Worm (Caenorhabditis elegans): ENCODE results near the gene erfa-1.

erfa-1 gene

DNA sequence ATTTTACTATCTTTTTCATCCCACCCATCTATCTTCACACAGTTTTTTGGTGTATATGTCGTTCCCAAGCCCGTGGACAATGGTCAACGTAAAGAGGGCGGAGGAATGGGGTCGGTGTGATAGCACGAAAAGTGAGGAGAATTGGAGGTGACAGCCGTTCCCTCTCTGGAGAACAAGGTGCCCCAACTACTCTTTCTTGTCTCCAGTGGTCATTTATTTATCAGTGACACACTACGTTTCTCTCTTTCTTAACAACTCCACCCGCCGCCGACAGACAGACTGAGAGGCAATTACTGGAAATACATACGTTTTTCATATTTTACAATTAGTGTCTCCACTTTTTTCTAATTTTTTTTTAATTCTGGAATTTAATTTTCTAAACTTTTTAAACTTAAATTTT lies 23.0 kb downstream of the erfa-1 start:
- TF ChIP-seq him-1 (tag; optimal IDR thresholded peaks at IDR 0.05): no peak
- TF ChIP-seq W03F9.2 (tag; optimal IDR thresholded peaks at IDR 0.05): no peak
- no peak for TF ChIP-seq dao-5 (tag; optimal IDR thresholded peaks at IDR 0.05)

DNA sequence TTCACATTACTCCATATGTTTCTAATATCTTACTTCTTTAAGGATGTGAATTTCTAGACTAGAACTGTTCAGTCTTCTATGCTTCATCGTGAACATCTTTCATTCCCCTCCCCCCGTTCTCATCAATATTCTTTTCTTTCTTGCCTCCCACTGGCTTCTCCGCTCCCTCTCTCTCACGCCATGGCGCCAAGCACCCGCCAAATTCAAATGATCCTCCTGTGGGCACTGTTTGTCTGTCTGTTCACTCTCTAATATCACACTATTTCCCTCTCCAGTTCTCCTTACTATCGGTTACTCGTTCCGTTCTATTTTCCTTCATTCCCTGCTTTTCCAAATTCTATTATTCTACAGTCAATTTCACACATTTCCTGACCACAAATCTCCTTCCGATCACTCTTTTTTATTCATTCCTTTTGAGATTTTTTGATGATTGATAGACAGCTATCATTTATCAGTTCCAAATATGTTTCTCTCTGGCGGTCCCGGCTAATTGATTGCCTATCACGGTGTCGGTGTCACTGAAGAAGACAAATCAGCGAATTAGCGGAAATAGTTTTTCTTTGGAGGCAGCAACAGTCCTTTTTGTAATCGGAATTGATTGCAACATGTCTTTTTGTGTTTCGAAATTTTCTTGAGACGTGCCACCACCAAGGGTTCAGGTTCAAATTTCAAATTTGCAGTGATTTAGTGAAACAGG lies 24.5 kb downstream of the erfa-1 start:
- TF ChIP-seq dao-5 (tag; optimal IDR thresholded peaks at IDR 0.05) (no peak), W03F9.2 (tag; optimal IDR thresholded peaks at IDR 0.05) (no peak), him-1 (tag; optimal IDR thresholded peaks at IDR 0.05) (no peak)

DNA sequence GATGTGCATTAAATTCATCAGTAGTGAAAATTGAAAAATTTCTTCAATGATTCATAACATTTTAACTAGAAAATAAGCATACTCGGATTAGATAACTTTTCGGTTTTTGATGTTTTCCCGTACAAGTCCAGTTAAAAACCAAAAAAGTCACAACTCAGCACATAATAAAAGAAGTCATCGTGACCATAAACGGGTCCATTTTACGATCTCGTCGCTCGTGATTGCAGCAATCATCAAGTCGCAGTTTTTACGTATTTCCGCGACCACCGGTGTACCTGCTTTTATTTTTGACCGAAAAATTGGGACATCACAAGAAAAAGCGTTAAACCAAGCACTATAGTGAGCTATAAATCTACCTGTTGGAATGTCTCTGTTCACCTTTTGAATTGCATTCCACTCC lies 27.3 kb downstream of the erfa-1 start:
- TF ChIP-seq W03F9.2 (tag; optimal IDR thresholded peaks at IDR 0.05) (no peak), him-1 (tag; optimal IDR thresholded peaks at IDR 0.05) (no peak), dao-5 (tag; optimal IDR thresholded peaks at IDR 0.05) (no peak)

DNA sequence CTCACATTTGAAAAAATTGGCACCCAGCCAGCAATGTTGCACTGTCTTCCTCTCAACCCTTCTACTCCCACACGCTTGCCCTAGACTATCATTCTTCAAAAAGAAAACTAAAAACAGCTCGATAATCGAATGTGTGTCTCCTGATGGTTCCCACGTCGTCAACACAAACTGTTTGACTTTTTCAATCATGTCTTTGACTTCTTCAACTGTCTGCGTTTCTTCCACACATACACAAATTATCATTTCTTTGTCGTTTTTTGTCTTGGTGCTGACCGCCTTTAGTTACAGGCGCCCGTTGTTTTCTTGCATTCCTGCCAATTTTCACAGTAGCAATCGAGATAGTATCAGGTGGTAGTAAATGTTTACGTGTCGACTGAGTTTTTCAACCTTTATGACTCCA lies 28.7 kb downstream of the erfa-1 start:
- no peak for TF ChIP-seq dao-5 (tag; optimal IDR thresholded peaks at IDR 0.05)
- TF ChIP-seq him-1 (tag; optimal IDR thresholded peaks at IDR 0.05): no peak
- no peak for TF ChIP-seq W03F9.2 (tag; optimal IDR thresholded peaks at IDR 0.05)

DNA sequence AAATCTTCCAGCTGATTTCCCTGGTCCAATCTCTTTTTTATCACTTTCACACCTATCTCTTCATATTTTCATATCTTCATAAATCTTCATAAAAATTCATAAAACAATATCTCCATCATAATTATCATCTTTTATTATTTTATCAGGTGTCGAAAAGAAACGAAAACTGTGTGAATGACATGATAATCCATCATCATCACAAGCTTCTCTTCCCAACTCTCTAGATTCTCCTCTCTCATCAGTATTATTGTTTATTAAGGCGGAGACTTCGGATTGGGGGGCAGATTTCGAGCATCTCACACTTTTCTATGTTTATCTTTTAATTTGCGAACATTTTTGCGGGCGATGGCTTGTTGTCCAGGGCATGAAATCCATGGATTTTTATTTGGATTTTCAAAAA lies 30.3 kb downstream of the erfa-1 start:
- TF ChIP-seq him-1 (tag; optimal IDR thresholded peaks at IDR 0.05): no peak
- TF ChIP-seq dao-5 (tag; optimal IDR thresholded peaks at IDR 0.05): no peak
- TF ChIP-seq W03F9.2 (tag; optimal IDR thresholded peaks at IDR 0.05): no peak

DNA sequence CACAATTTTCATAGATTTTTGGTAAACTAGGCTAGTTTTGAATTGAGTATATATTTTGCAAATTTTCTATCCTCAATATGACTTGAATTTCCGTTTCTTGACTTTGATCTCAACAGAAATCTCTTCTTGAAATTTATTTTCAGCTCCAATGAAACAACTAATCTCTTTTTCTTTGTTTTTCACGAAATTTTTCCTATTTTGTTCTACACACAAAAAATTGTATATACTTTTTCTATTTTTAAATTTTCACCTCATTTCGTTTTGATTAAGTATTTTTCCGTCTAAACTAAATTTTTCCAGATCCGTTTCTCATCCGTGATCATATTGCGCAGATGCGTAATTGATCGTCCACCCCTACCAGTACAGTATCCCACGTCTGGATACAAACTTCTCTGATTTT lies 30.8 kb downstream of the erfa-1 start, which contains the start of gene unc-83:
Gene unc-83, plus strand, starts transcription at position 301 of the 400 bp plus-strand sequence.
- TF ChIP-seq W03F9.2 (tag; optimal IDR thresholded peaks at IDR 0.05) (no peak), him-1 (tag; optimal IDR thresholded peaks at IDR 0.05) (no peak), dao-5 (tag; optimal IDR thresholded peaks at IDR 0.05) (no peak)

DNA sequence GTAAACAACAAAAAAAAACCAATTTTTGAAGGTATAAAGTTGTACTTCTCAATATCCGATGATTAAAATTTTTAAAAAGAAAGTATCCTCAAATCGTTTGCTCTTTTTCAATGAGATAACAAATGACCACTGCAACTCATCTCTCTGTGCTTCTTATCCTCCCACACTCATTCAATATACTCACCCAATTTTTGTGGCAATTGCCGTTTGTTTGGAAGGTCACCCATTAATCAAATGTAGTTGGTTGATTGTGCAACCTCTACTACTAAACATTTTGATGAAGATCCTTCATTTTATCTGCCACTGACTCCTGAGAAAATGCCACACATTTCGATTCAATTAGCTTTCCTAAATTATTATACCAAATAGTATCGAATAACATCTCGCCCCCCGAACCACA lies 33.7 kb downstream of the erfa-1 start:
- no peak for TF ChIP-seq dao-5 (tag; optimal IDR thresholded peaks at IDR 0.05)
- no peak for TF ChIP-seq W03F9.2 (tag; optimal IDR thresholded peaks at IDR 0.05)

DNA sequence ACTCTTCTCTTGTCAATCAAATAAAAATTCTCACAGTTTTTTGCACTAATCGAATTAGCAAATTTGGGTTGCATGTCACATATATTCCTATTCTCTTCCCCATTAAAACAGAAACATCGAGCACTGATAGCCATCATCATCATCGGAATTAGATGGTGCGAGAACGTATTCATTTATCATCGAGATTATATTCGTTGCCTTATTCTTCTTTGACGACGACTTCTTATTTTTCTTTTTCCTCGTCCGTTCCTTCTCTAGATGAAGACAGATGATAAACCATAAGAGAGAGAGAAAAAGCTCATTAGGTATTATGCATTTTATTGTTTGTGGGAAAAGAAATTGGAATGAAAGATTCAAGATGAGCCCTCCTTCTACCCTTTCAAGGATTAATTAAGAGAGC lies 37.3 kb downstream of the erfa-1 start:
- no peak for TF ChIP-seq W03F9.2 (tag; optimal IDR thresholded peaks at IDR 0.05)

DNA sequence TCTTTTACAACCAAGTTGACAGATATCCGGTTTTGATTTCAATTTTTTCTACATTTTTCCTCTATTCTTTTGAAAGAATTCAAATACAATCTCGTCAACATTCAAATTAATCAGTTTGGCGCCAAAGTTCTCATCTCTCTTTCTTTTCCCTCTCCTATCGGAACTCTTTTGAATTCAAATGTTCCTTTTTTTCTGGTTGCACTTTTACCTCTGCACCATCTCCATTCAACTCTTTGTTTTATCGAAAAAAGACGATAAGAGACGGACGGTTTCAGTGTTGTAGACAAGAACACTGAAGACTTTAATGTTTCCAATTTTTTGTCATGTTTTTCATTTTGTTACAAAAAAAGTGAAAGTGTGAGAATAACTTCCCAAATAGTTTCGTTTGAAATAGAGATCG lies 42.1 kb downstream of the erfa-1 start:
- TF ChIP-seq W03F9.2 (tag; optimal IDR thresholded peaks at IDR 0.05) (no peak), him-1 (tag; optimal IDR thresholded peaks at IDR 0.05) (no peak), dao-5 (tag; optimal IDR thresholded peaks at IDR 0.05) (no peak)

DNA sequence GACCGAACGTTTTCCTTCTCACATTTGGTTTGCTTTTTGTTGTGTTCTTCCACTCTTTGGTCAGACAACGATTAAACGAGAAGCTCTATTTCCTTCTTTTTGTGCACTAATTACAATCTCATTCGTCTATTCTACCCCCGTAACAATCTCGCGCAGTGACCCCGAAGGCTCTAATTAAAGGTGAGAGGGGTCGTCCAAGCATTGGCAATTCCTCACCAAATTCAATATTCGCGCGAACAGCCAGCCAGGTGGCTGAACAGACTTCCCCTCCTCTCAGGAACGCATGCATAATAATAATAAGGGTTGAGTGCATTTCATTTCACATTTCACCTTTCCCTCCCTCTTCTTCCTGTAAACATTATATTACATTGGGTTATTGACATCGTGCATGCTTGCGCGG lies 51.2 kb downstream of the erfa-1 start:
- TF ChIP-seq dao-5 (tag; optimal IDR thresholded peaks at IDR 0.05) (no peak), W03F9.2 (tag; optimal IDR thresholded peaks at IDR 0.05) (no peak), him-1 (tag; optimal IDR thresholded peaks at IDR 0.05) (no peak)
